Fruit fly (Drosophila melanogaster) whole organism, prepupa: ENCODE results near the gene Spg7.

Experiments used
- Blimp-1 ChIP-seq: fragments of 200-800 bp; sonication (Bioruptor generic); optimal IDR thresholded peaks from 3 replicates; lab custom pipeline; 2017; ENCODE audit warnings: missing biosample characterization, missing genetic modification characterization, mild to moderate bottlenecking, moderate library complexity, missing genetic modification reagents
- CG11294 ChIP-seq: fragments of 200-800 bp; sonication (Bioruptor generic); IDR thresholded peaks from 2 replicates; pipeline ENCODE4 v1.3.6; 2022; ENCODE audit warnings: missing biosample characterization, missing genetic modification characterization
- CG11762 ChIP-seq: fragments of 200-800 bp; sonication (Bioruptor generic); optimal IDR thresholded peaks from 3 replicates; lab custom pipeline; 2016; ENCODE audit warnings: missing biosample characterization, missing genetic modification characterization; ENCODE audit not compliant: insufficient read depth
- CG11902 ChIP-seq: fragments of 200-800 bp; sonication (Bioruptor generic); optimal IDR thresholded peaks from 3 replicates; lab custom pipeline; 2016; ENCODE audit warnings: missing biosample characterization, missing genetic modification characterization
- CG15336 ChIP-seq: fragments of 200-800 bp; sonication (Bioruptor generic); IDR thresholded peaks from 2 replicates; pipeline ENCODE4 v1.3.6; 2022; ENCODE audit warnings: missing biosample characterization, missing genetic modification characterization
- CG1621 ChIP-seq: fragments of 200-800 bp; sonication (Bioruptor generic); optimal IDR thresholded peaks from 3 replicates; lab custom pipeline; 2018; ENCODE audit warnings: missing biosample characterization, mild to moderate bottlenecking, missing genetic modification characterization
- CG3032 ChIP-seq: fragments of 200-800 bp; optimal IDR thresholded peaks from 2 replicates; lab custom pipeline; 2019; ENCODE audit warnings: missing biosample characterization, mild to moderate bottlenecking, missing genetic modification characterization, moderate library complexity
- CG31627 ChIP-seq: fragments of 200-800 bp; sonication (Bioruptor generic); optimal IDR thresholded peaks from 3 replicates; lab custom pipeline; 2016; ENCODE audit warnings: missing biosample characterization, missing genetic modification characterization
- CG34406 ChIP-seq: fragments of 200-800 bp; sonication (Bioruptor generic); optimal IDR thresholded peaks from 3 replicates; lab custom pipeline; 2016; ENCODE audit warnings: missing biosample characterization, missing genetic modification characterization
- CG3919 ChIP-seq: fragments of 200-800 bp; sonication (Bioruptor generic); optimal IDR thresholded peaks from 3 replicates; lab custom pipeline; 2016; ENCODE audit warnings: missing biosample characterization, missing genetic modification characterization
- CG4318 ChIP-seq: fragments of 200-800 bp; sonication (Bioruptor generic); optimal IDR thresholded peaks from 3 replicates; lab custom pipeline; 2017; ENCODE audit warnings: missing biosample characterization, mild to moderate bottlenecking, missing genetic modification characterization
- CG6163 ChIP-seq: fragments of 200-800 bp; sonication (Bioruptor generic); IDR thresholded peaks from 3 replicates; pipeline ENCODE4 v1.3.6; 2022; ENCODE audit warnings: missing biosample characterization, missing genetic modification characterization
- CG6276 ChIP-seq: fragments of 200-800 bp; sonication (Bioruptor generic); optimal IDR thresholded peaks from 2 replicates; lab custom pipeline; 2017; ENCODE audit warnings: missing biosample characterization, mild to moderate bottlenecking, missing genetic modification characterization
- CG6792 ChIP-seq: fragments of 200-800 bp; sonication (Bioruptor generic); optimal IDR thresholded peaks from 3 replicates; lab custom pipeline; 2016; ENCODE audit warnings: missing biosample characterization, missing genetic modification characterization
- CG6808 ChIP-seq: fragments of 200-800 bp; sonication (Bioruptor generic); optimal IDR thresholded peaks from 3 replicates; lab custom pipeline; 2017; ENCODE audit warnings: missing biosample characterization, missing genetic modification characterization, mild to moderate bottlenecking, moderate library complexity, missing genetic modification reagents
- CG6854 ChIP-seq: fragments of 200-800 bp; sonication (Bioruptor generic); optimal IDR thresholded peaks from 2 replicates; lab custom pipeline; 2017; ENCODE audit warnings: missing biosample characterization, mild to moderate bottlenecking, missing genetic modification characterization
- CG7368 ChIP-seq: fragments of 200-800 bp; sonication (Bioruptor generic); optimal IDR thresholded peaks from 3 replicates; lab custom pipeline; 2016; ENCODE audit warnings: missing biosample characterization, missing genetic modification characterization
- CG8119 ChIP-seq: fragments of 200-800 bp; sonication (Bioruptor generic); IDR thresholded peaks from 3 replicates; pipeline ENCODE4 v1.3.6; 2022; ENCODE audit warnings: missing biosample characterization, missing genetic modification characterization
- Eip75B ChIP-seq: fragments of 200-800 bp; sonication (Bioruptor generic); optimal IDR thresholded peaks from 3 replicates; lab custom pipeline; 2016; ENCODE audit warnings: missing biosample characterization, missing genetic modification characterization
- Eip78C ChIP-seq: fragments of 200-800 bp; sonication (Bioruptor generic); peaks from one replicate; lab custom pipeline; 2016; ENCODE audit warnings: missing biosample characterization, missing genetic modification characterization
- Eip93F ChIP-seq: fragments of 200-800 bp; sonication (Bioruptor generic); optimal IDR thresholded peaks from 2 replicates; lab custom pipeline; 2016; ENCODE audit warnings: missing biosample characterization, mild to moderate bottlenecking, missing genetic modification characterization
- Ets21C ChIP-seq: fragments of 200-800 bp; sonication (Bioruptor generic); optimal IDR thresholded peaks from 3 replicates; lab custom pipeline; 2016; ENCODE audit warnings: missing biosample characterization, missing genetic modification characterization
- Gug ChIP-seq: fragments of 200-800 bp; sonication (Bioruptor generic); IDR thresholded peaks from 2 replicates; pipeline ENCODE4 v1.3.6; 2022; ENCODE audit warnings: missing biosample characterization, missing genetic modification characterization
- Hr38 ChIP-seq: sonication (Bioruptor generic); optimal IDR thresholded peaks from 2 replicates; lab custom pipeline; 2016; ENCODE audit warnings: missing biosample characterization, missing genetic modification characterization
- Hr39 ChIP-seq: fragments of 200-800 bp; sonication (Bioruptor generic); optimal IDR thresholded peaks from 2 replicates; lab custom pipeline; 2016; ENCODE audit warnings: missing biosample characterization, missing genetic modification characterization
- Hr4 ChIP-seq: fragments of 200-800 bp; sonication (Bioruptor generic); optimal IDR thresholded peaks from 3 replicates; lab custom pipeline; 2016; ENCODE audit warnings: missing biosample characterization, missing genetic modification characterization
- Lpt ChIP-seq: fragments of 200-800 bp; sonication (Bioruptor generic); optimal IDR thresholded peaks from 3 replicates; lab custom pipeline; 2016; ENCODE audit warnings: missing biosample characterization, missing genetic modification characterization
- Met ChIP-seq: fragments of 200-800 bp; sonication (Bioruptor generic); optimal IDR thresholded peaks from 3 replicates; lab custom pipeline; 2016; ENCODE audit warnings: missing biosample characterization, missing genetic modification characterization
- OdsH ChIP-seq: fragments of 200-800 bp; sonication (Bioruptor generic); optimal IDR thresholded peaks from 3 replicates; lab custom pipeline; 2016; ENCODE audit warnings: missing biosample characterization, missing genetic modification characterization
- Sox102F ChIP-seq: fragments of 200-800 bp; sonication (Bioruptor generic); optimal IDR thresholded peaks from 2 replicates; lab custom pipeline; 2016; ENCODE audit warnings: missing biosample characterization, mild to moderate bottlenecking, missing genetic modification characterization
- Sox14 ChIP-seq: fragments of 200-800 bp; sonication (Bioruptor generic); optimal IDR thresholded peaks from 3 replicates; lab custom pipeline; 2016; ENCODE audit warnings: missing biosample characterization, missing genetic modification characterization
- Sox15 ChIP-seq: fragments of 200-800 bp; sonication (Bioruptor generic); optimal IDR thresholded peaks from 3 replicates; lab custom pipeline; 2016; ENCODE audit warnings: missing biosample characterization, missing genetic modification characterization
- achi ChIP-seq: fragments of 200-800 bp; sonication (Bioruptor generic); optimal IDR thresholded peaks from 3 replicates; lab custom pipeline; 2016; ENCODE audit warnings: missing biosample characterization, missing genetic modification characterization
- acj6 ChIP-seq: fragments of 200-800 bp; sonication (Bioruptor generic); optimal IDR thresholded peaks from 3 replicates; lab custom pipeline; 2016; ENCODE audit warnings: missing biosample characterization, missing genetic modification characterization
- cyc ChIP-seq: fragments of 200-800 bp; sonication (Bioruptor generic); optimal IDR thresholded peaks from 3 replicates; lab custom pipeline; 2016; ENCODE audit warnings: missing biosample characterization, missing genetic modification characterization
- dac ChIP-seq: fragments of 200-800 bp; sonication (Bioruptor generic); optimal IDR thresholded peaks from 2 replicates; lab custom pipeline; 2017; ENCODE audit warnings: missing biosample characterization, mild to moderate bottlenecking, missing genetic modification characterization
- dsx ChIP-seq: fragments of 200-800 bp; optimal IDR thresholded peaks from 3 replicates; lab custom pipeline; 2019; ENCODE audit warnings: missing biosample characterization, mild to moderate bottlenecking, missing genetic modification characterization, moderate library complexity; ENCODE audit not compliant: poor library complexity, severe bottlenecking
- eg ChIP-seq: fragments of 200-800 bp; sonication (Bioruptor generic); IDR thresholded peaks from 3 replicates; pipeline ENCODE4 v1.3.6; 2022; ENCODE audit warnings: missing biosample characterization, missing genetic modification characterization
- esn ChIP-seq: fragments of 200-800 bp; sonication (Bioruptor generic); optimal IDR thresholded peaks from 2 replicates; lab custom pipeline; 2016; ENCODE audit warnings: missing biosample characterization, mild to moderate bottlenecking, missing genetic modification characterization, moderate library complexity
- fkh ChIP-seq: fragments of 200-800 bp; sonication (Bioruptor generic); optimal IDR thresholded peaks from 3 replicates; lab custom pipeline; 2017; ENCODE audit warnings: missing biosample characterization, mild to moderate bottlenecking, missing genetic modification characterization, moderate library complexity
- lz ChIP-seq: fragments of 200-800 bp; sonication (Bioruptor generic); optimal IDR thresholded peaks from 3 replicates; lab custom pipeline; 2016; ENCODE audit warnings: missing biosample characterization, missing genetic modification characterization
- net ChIP-seq: fragments of 200-800 bp; sonication (Bioruptor generic); optimal IDR thresholded peaks from 3 replicates; lab custom pipeline; 2016; ENCODE audit warnings: missing biosample characterization, missing genetic modification characterization
- pdm3 ChIP-seq: fragments of 200-800 bp; sonication (Bioruptor generic); optimal IDR thresholded peaks from 3 replicates; lab custom pipeline; 2016; ENCODE audit warnings: missing biosample characterization, missing genetic modification characterization
- ss ChIP-seq, 2 experiments: fragments of 200-800 bp; sonication (Bioruptor generic); optimal IDR thresholded peaks; 2 replicates in 1 of 2; 3 replicates in 1 of 2; lab custom pipeline; 2017 to 2018; ENCODE audit warnings: mild to moderate bottlenecking in 2 of 2, missing biosample characterization in 2 of 2, missing genetic modification characterization in 2 of 2, moderate library complexity in 1 of 2
- topi ChIP-seq: fragments of 200-800 bp; sonication (Bioruptor generic); optimal IDR thresholded peaks from 3 replicates; lab custom pipeline; 2016; ENCODE audit warnings: missing biosample characterization, missing genetic modification characterization
- vri ChIP-seq: fragments of 200-800 bp; sonication (Bioruptor generic); optimal IDR thresholded peaks from 3 replicates; lab custom pipeline; 2016; ENCODE audit warnings: missing biosample characterization, mild to moderate bottlenecking, missing genetic modification characterization

The Spg7 gene

dm6 chrX:2744042-2744441 lies 46.0 kb upstream of the Spg7 start, which contains the start of gene Syx4 (continued):
- peak; percentile 96 for TF ChIP-seq CG15336
- peak; percentile 65 for TF ChIP-seq Blimp-1 (GFP tag; lab: Kevin White, UChicago)
- TF ChIP-seq CG6276 (GFP tag; lab: Kevin White, UChicago), result peak; percentile 93
- TF ChIP-seq CG7368 (GFP tag; lab: Kevin White, UChicago), result peak; percentile 91
- peak; percentile 83 for TF ChIP-seq CG4318 (GFP tag; lab: Kevin White, UChicago)
- peak; percentile 85 for TF ChIP-seq Eip75B
- peak; percentile 92 for TF ChIP-seq CG11294 (GFP tag; lab: Robert Waterston, UW)
- peak; percentile 85 for TF ChIP-seq CG3032
- TF ChIP-seq achi (GFP tag; lab: Kevin White, UChicago), result peak; percentile 91
- peak; percentile 88 for TF ChIP-seq CG11762 (GFP tag; lab: Kevin White, UChicago)
- TF ChIP-seq CG6808 (GFP tag; lab: Kevin White, UChicago), result peak; percentile 74
- TF ChIP-seq dsx (GFP tag; lab: Kevin White, UChicago), result peak; percentile 80

DNA sequence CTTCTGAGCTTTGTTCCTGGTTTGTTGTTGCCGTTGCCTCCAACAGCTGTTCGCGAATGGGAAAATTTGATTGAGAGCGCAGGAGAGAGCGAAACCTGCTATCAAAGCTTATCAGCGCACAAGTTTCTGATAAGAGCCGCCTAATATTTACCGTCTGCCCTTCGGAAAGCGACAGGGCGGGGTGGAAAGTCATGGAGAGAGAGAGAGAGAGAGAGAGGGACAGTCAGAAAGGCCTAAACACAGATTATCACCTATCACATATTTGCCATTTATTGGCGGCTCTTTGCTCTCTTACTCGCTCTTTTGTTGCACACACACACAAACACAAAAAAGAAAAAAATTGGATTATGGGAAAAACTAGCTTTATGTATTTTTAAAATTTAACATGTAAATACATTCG lies 45.6 kb upstream of the Spg7 start:
- TF ChIP-seq dsx (GFP tag; lab: Kevin White, UChicago), result no peak
- no peak for TF ChIP-seq Hr39 (GFP tag; lab: Kevin White, UChicago)
- TF ChIP-seq topi, result no peak

- TF ChIP-seq CG4318 (GFP tag; lab: Kevin White, UChicago), result no peak
- no peak for TF ChIP-seq dsx (GFP tag; lab: Kevin White, UChicago)
- peak; percentile 28 for TF ChIP-seq net (GFP tag; lab: Kevin White, UChicago)
- no peak for TF ChIP-seq Eip93F (GFP tag; lab: Kevin White, UChicago)
- TF ChIP-seq CG15336, result no peak
- TF ChIP-seq Met, result peak; percentile 34
- TF ChIP-seq cyc (GFP tag; lab: Kevin White, UChicago), result peak; percentile 26
- no peak for TF ChIP-seq Hr38 (GFP tag; lab: Kevin White, UChicago)
- TF ChIP-seq CG7368 (GFP tag; lab: Kevin White, UChicago), result no peak
- TF ChIP-seq CG3032, result no peak
- no peak for TF ChIP-seq CG1621 (tag; lab: Kevin White, UChicago)
- TF ChIP-seq CG11902 (GFP tag; lab: Kevin White, UChicago), result no peak
- peak; percentile 66 for TF ChIP-seq CG6163 (GFP tag; lab: Robert Waterston, UW)
- TF ChIP-seq Lpt (GFP tag; lab: Kevin White, UChicago), result no peak
- no peak for TF ChIP-seq ss (GFP tag; optimal IDR thresholded peaks at IDR 0.05; lab: Kevin White, UChicago)
- TF ChIP-seq lz, result peak; percentile 45
- TF ChIP-seq Sox102F (GFP tag; lab: Kevin White, UChicago), result peak; percentile 24
- peak; percentile 12 for TF ChIP-seq Sox15 (GFP tag; lab: Kevin White, UChicago)
- TF ChIP-seq CG3919, result peak; percentile 16
- TF ChIP-seq Blimp-1 (GFP tag; lab: Kevin White, UChicago), result no peak
- peak; percentile 46 for TF ChIP-seq pdm3 (GFP tag; lab: Kevin White, UChicago)
- peak; percentile 55 for TF ChIP-seq CG11294 (GFP tag; lab: Robert Waterston, UW)
- peak; percentile 50 for TF ChIP-seq Hr4 (GFP tag; lab: Kevin White, UChicago)
- TF ChIP-seq Gug, result peak; percentile 42
- peak; percentile 37 for TF ChIP-seq OdsH (GFP tag; lab: Kevin White, UChicago)
- TF ChIP-seq eg, result peak; percentile 81
- peak; percentile 29 for TF ChIP-seq vri (GFP tag; lab: Kevin White, UChicago)
- TF ChIP-seq CG6276 (GFP tag; lab: Kevin White, UChicago), result no peak
- TF ChIP-seq CG31627, result peak; percentile 51
- TF ChIP-seq CG8119 (GFP tag; lab: Robert Waterston, UW), result peak; percentile 23; the same call in 1 of the 3 replicates
- TF ChIP-seq dac (GFP tag; lab: Kevin White, UChicago), result no peak
- peak; percentile 23 for TF ChIP-seq Ets21C
- TF ChIP-seq fkh, result no peak
- peak; percentile 35 for TF ChIP-seq achi (GFP tag; lab: Kevin White, UChicago)
- TF ChIP-seq esn (GFP tag; lab: Kevin White, UChicago), result peak; percentile 54
- TF ChIP-seq CG34406 (GFP tag; lab: Kevin White, UChicago), result peak; percentile 28
- TF ChIP-seq Eip78C (GFP tag; lab: Kevin White, UChicago), result peak; percentile 68
- peak; percentile 61 for TF ChIP-seq Hr39 (GFP tag; lab: Kevin White, UChicago)
- no peak for TF ChIP-seq Eip75B
- TF ChIP-seq acj6 (GFP tag; lab: Kevin White, UChicago), result peak; percentile 43
- TF ChIP-seq topi, result peak; percentile 31
- peak; percentile 6 for TF ChIP-seq CG6792 (GFP tag; lab: Kevin White, UChicago)
- TF ChIP-seq CG6854 (GFP tag; lab: Kevin White, UChicago), result no peak
- peak; percentile 24 for TF ChIP-seq Sox14
These were observed 45.0 kb upstream of the Spg7 start for dm6 chrX:2743020-2743419.
